Worm (Caenorhabditis elegans): ENCODE measurements around the gene T26E4.3.

T26E4.3 gene

DNA sequence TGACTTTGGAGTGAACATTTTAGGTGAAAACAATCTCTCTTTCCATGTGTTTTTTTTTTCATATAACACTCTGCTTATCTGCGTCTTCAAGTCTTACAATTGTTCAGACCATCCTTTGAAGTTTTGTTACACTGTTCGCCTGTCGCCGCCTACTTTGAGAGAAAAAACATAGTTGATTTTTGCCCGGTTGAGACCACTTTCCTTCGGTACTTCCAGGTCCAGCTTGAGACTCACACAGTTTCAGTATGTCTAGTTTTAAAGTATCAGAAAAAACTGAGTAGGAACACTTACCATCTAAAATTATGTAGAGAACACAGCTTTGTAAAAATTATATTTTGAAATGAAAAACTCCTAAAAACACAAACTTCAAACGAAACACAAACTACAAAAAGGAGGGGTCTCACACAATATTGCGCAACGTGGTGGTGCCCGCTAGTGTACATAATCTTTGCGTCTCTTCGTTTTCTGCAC lies 33.4 kb downstream of the T26E4.3 start, which contains the start of the genes fbxa-69 and F54B8.4:
Gene fbxa-69, minus strand, starts transcription at position 10 of the 471 bp plus-strand sequence.
Gene F54B8.4, plus strand, starts transcription at position 421 of the 471 bp plus-strand sequence.
- no peak for TF ChIP-seq R02D3.7 (tag; optimal IDR thresholded peaks at IDR 0.05)
- peak; percentile 31 for TF ChIP-seq mxl-3 (GFP tag; optimal IDR thresholded peaks at IDR 0.05)
- TF ChIP-seq nhr-77 (tag; optimal IDR thresholded peaks at IDR 0.05): no peak
- TF ChIP-seq zip-2 (tag; optimal IDR thresholded peaks at IDR 0.05): peak; percentile 71
- TF ChIP-seq lin-29 (GFP tag; IDR thresholded peaks at IDR 0.05): no peak
- no peak for TF ChIP-seq Y5F2A.4 (GFP tag; optimal IDR thresholded peaks at IDR 0.05)
- TF ChIP-seq nhr-102 (tag; optimal IDR thresholded peaks at IDR 0.05): no peak
- TF ChIP-seq nhr-28 (tag; optimal IDR thresholded peaks at IDR 0.05): peak; percentile 43
- TF ChIP-seq fos-1 (tag; optimal IDR thresholded peaks at IDR 0.05): no peak
- peak; percentile 24 for TF ChIP-seq hlh-30 (tag; optimal IDR thresholded peaks at IDR 0.05; ENCODE audit: insufficient read depth)
- peak; percentile 32 for TF ChIP-seq aha-1 (tag)
- TF ChIP-seq daf-8 (GFP tag; IDR thresholded peaks at IDR 0.05): no peak
- TF ChIP-seq mep-1 (tag; optimal IDR thresholded peaks at IDR 0.05): no peak
- peak; percentile 12; the same call in 1 of the 2 replicates for TF ChIP-seq dmd-6 (GFP tag; IDR thresholded peaks at IDR 0.05)
- no peak for TF ChIP-seq snpc-4 (tag; optimal IDR thresholded peaks at IDR 0.05)
- no peak for TF ChIP-seq ceh-62 (tag; optimal IDR thresholded peaks at IDR 0.05)

DNA sequence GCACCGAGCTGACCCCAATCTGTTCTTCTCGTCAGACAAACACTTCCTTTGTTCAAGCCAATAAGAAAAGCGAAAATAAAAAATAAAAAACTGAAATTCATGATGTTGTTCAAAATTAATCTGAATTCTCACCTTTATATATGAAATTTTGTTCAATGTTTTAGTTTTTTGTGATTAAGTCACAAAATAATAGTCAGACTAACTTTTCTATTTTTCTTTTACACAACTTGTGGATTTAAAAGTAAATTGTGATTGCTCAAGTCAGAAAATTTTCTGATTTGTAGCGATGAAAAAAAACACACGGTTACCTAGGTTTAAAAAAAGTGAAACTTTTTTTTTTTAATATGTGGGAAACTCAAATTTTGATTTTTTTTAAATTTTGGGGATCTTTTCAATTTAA lies 35.2 kb downstream of the T26E4.3 start, which contains the start of gene abf-3:
Gene abf-3, minus strand, starts transcription at position 101 of the 400 bp plus-strand sequence.
- no peak for TF ChIP-seq egl-27 (tag; optimal IDR thresholded peaks at IDR 0.05)
- no peak for TF ChIP-seq dmd-9 (GFP tag; IDR thresholded peaks at IDR 0.05)
- peak; percentile 18 for TF ChIP-seq aha-1 (tag)
- no peak for TF ChIP-seq arid-1 (GFP tag; conservative IDR thresholded peaks at IDR 0.05)
- TF ChIP-seq mep-1 (tag; optimal IDR thresholded peaks at IDR 0.05): no peak

DNA sequence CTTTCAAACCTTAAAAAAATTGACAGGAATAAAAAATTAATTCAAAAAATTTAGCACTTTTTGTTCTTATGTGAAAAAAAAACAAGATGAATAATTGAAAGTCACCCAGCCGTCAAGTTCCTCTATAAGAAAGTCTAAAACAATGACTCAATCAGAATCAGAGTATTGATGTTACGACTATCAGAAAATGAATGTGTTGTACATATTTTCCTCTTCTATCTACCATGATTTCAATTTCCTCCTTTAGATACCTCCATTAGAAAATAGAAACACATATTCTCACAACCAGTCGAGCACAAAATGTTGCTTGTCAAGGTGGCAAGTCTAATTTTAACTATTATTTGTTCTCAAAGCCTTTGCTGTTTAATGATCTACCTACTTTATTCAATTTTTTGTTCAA lies 37.4 kb downstream of the T26E4.3 start, which contains the start of gene srbc-48:
Gene srbc-48, plus strand, starts transcription at position 301 of the 400 bp plus-strand sequence.
- TF ChIP-seq hmg-1.1 (GFP tag; IDR thresholded peaks at IDR 0.05): no peak
- no peak for TF ChIP-seq daf-8 (GFP tag; IDR thresholded peaks at IDR 0.05)
- TF ChIP-seq aha-1 (tag): peak; percentile 36
- TF ChIP-seq daf-12 (tag; optimal IDR thresholded peaks at IDR 0.05): no peak
- no peak for TF ChIP-seq mdt-29 (GFP tag; IDR thresholded peaks at IDR 0.05)

DNA sequence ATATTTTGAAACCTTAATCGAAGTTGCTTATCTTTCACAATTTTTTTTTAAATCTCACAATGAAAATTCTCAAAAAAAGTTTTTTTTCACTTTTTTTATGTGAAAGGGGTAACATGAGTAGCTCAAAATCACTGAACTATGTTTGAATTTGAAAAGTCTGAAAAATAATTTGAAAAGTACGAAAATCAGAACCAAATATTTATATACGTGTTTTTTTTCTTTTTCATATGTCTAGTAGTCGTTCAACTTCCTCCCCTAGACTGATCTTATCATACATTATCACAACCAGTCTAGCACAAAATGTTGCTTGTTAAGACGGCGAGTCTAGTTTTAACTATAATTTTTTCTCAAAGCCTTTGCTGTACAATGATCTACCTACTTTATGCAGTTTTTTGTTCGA lies 38.8 kb downstream of the T26E4.3 start, which contains the start of gene srbc-49:
Gene srbc-49, plus strand, starts transcription at position 301 of the 400 bp plus-strand sequence.
- no peak for TF ChIP-seq rbr-2 (tag; optimal IDR thresholded peaks at IDR 0.05)
- TF ChIP-seq sdz-12 (GFP tag; optimal IDR thresholded peaks at IDR 0.05): no peak
- no peak for TF ChIP-seq unc-130 (GFP tag; optimal IDR thresholded peaks at IDR 0.05)
- no peak for TF ChIP-seq hif-1 (tag; optimal IDR thresholded peaks at IDR 0.05)
- TF ChIP-seq lin-39 (tag; optimal IDR thresholded peaks at IDR 0.05): no peak
- no peak for TF ChIP-seq lin-1 (GFP tag; IDR thresholded peaks at IDR 0.05)
- no peak for TF ChIP-seq nhr-25 (tag; optimal IDR thresholded peaks at IDR 0.05; ENCODE audit: borderline replicate concordance, insufficient read depth)
- no peak for TF ChIP-seq ceh-28 (tag; optimal IDR thresholded peaks at IDR 0.05)
- TF ChIP-seq F26F4.8 (GFP tag; conservative IDR thresholded peaks at IDR 0.05): no peak
- no peak for TF ChIP-seq php-3 (GFP tag; IDR thresholded peaks at IDR 0.05)
- no peak for TF ChIP-seq vab-7 (GFP tag; IDR thresholded peaks at IDR 0.05)
- no peak for TF ChIP-seq hlh-30 (tag; optimal IDR thresholded peaks at IDR 0.05; ENCODE audit: insufficient read depth)

DNA sequence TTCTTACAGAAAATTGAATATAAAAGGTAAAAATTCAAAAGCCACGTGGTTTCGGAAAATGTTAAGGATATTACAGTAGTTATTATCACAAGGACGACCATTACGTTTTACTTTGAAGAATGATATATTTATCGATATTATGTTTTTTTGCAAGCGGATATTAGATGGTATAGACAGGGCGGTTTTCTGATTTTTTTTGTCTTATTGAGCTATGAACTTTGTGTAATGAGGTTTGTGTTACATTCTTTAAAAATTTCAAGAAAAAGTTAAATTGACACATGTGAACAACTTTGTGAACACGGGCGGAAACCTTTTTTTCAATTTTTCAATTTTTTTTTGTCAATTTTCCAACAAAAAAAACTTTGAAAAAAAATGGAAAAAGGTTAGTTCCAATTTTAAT lies 42.3 kb downstream of the T26E4.3 start, which contains the start of gene srbc-50:
Gene srbc-50, minus strand, starts transcription at position 101 of the 400 bp plus-strand sequence.
- TF ChIP-seq tra-1 (GFP tag; IDR thresholded peaks at IDR 0.05): no peak
- TF ChIP-seq lin-38 (GFP tag; IDR thresholded peaks at IDR 0.05): no peak
- TF ChIP-seq pqm-1 (tag; optimal IDR thresholded peaks at IDR 0.05): no peak
- no peak for TF ChIP-seq ceh-20 (GFP tag; IDR thresholded peaks at IDR 0.05)
- no peak for TF ChIP-seq nhr-237 (tag; optimal IDR thresholded peaks at IDR 0.05)
- no peak for TF ChIP-seq dmd-8 (GFP tag; IDR thresholded peaks at IDR 0.05)
- TF ChIP-seq egl-43 (GFP tag; IDR thresholded peaks at IDR 0.05): no peak
- TF ChIP-seq nhr-76 (tag; optimal IDR thresholded peaks at IDR 0.05): no peak
- no peak for TF ChIP-seq unc-62 (GFP tag; optimal IDR thresholded peaks at IDR 0.05 in 1 of 2)
- TF ChIP-seq unc-62 (tag; optimal IDR thresholded peaks at IDR 0.05): no peak
- no peak for TF ChIP-seq mdt-29 (GFP tag; IDR thresholded peaks at IDR 0.05)
- no peak for TF ChIP-seq mep-1 (tag; optimal IDR thresholded peaks at IDR 0.05)
- no peak for TF ChIP-seq F10B5.3 (tag; optimal IDR thresholded peaks at IDR 0.05)
- no peak for TF ChIP-seq spr-1 (tag; optimal IDR thresholded peaks at IDR 0.05)
- TF ChIP-seq Y5F2A.4 (GFP tag; optimal IDR thresholded peaks at IDR 0.05): no peak
- no peak for TF ChIP-seq unc-39 (tag; optimal IDR thresholded peaks at IDR 0.05)
